Fruit fly (Drosophila melanogaster): Measurements from ENCODE around the gene ssx.

The ssx gene

DNA sequence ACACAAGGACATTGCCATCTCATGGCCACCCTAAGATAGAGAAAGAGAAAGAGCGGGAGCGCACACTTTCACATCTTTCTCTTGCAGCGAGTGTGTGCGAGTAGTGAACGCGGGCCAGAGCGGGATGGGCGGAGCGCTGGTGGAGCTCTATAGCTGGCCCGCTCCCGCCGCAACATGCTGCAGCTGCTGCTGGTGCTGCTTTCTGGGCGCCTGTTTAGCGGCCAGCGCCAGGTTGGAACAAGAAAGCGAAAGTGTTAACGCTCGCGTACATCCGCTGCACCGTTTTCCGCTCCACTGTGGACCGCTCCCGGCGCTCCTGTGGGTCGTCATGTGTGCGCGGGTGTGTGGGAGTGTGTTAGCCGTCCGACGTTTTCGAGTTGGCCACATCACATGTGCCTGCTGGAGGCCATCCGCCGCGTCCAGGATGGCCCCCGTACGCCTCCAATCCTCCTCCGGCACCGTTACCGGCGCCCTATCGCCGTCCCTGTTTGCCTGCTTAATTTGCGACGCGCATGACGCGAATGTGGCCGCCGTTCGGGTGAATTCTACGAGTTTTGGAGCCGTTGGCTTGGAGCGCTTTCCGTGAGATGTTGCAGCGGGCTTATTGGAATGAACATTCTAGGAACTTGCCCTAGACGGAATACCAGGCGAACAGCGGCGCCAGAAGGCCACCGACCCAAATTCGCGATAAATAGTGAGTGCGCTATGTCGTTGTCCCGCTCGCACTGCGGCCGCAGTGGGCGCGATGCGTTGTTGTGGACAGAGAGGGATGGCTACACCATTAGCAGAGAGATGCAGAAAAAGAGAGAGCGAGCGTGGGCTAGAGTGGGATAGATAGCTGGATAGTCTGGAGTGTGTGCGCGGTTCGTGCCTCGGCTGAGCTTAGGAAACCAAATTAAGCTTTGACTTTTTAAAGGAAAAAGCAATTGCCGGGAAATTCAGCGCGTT lies 28.9 kb downstream of the ssx start (continued):
- TF ChIP-seq Dll (GFP tag; IDR thresholded peaks at IDR 0.05; ENCODE audit: partially characterized antibody) (0 out of 4 replicates have a peak, but pooled peaks have one; percentile 27), Lpt (GFP tag; optimal IDR thresholded peaks at IDR 0.05) (no peak), Abd-B (GFP tag; optimal IDR thresholded peaks at IDR 0.05) (no peak), jumu (GFP tag; optimal IDR thresholded peaks at IDR 0.05) (no peak), trh (GFP tag; optimal IDR thresholded peaks at IDR 0.05) (no peak), CG2712 (tag; optimal IDR thresholded peaks at IDR 0.05) (peak; percentile 14), CG8388 (GFP tag; optimal IDR thresholded peaks at IDR 0.05) (no peak), CG13424 (tag; optimal IDR thresholded peaks at IDR 0.05) (no peak), tio (GFP tag; optimal IDR thresholded peaks at IDR 0.05) (no peak), kay (GFP tag; optimal IDR thresholded peaks at IDR 0.05) (no peak), CG6654 (GFP tag; optimal IDR thresholded peaks at IDR 0.05) (no peak), CG18262 (tag; optimal IDR thresholded peaks at IDR 0.05) (peak; percentile 14), CG16863 (GFP tag; optimal IDR thresholded peaks at IDR 0.05) (no peak), ab (GFP tag; optimal IDR thresholded peaks at IDR 0.05) (no peak), ftz-f1 (GFP tag; optimal IDR thresholded peaks at IDR 0.05) (peak; percentile 76), YL-1 (GFP tag; optimal IDR thresholded peaks at IDR 0.05) (peak; percentile 45), CG17328 (GFP tag; IDR thresholded peaks at IDR 0.05) (peak; percentile 13; the same call in 1 of the 2 replicates), Neu2 (GFP tag; optimal IDR thresholded peaks at IDR 0.05; ENCODE audit: borderline replicate concordance) (no peak), CG12104 (GFP tag; optimal IDR thresholded peaks at IDR 0.05) (no peak), sima (GFP tag; optimal IDR thresholded peaks at IDR 0.05) (no peak), mirr (GFP tag; optimal IDR thresholded peaks at IDR 0.05) (no peak), Poxn (GFP tag; IDR thresholded peaks at IDR 0.05) (no peak), run (tag; optimal IDR thresholded peaks at IDR 0.05) (no peak), Med (GFP tag) (peak; percentile 83), pnt (GFP tag; optimal IDR thresholded peaks at IDR 0.05) (no peak)

dm6 chrX:1405012-1405411 lies 34.6 kb downstream of the ssx start:
- TF ChIP-seq run (tag; optimal IDR thresholded peaks at IDR 0.05) (no peak), Sox102F (GFP tag; optimal IDR thresholded peaks at IDR 0.05) (no peak), CTCF (GFP tag; optimal IDR thresholded peaks at IDR 0.05) (peak; percentile 83), CG8944 (GFP tag; optimal IDR thresholded peaks at IDR 0.05) (no peak), CG6254 (GFP tag; optimal IDR thresholded peaks at IDR 0.05) (no peak), cg (GFP tag; optimal IDR thresholded peaks at IDR 0.05) (no peak), CG12942 (GFP tag; optimal IDR thresholded peaks at IDR 0.05) (no peak), onecut (GFP tag; IDR thresholded peaks at IDR 0.05) (peak; percentile 59), CG10274 (GFP tag; optimal IDR thresholded peaks at IDR 0.05) (no peak), en (GFP tag; optimal IDR thresholded peaks at IDR 0.05) (no peak), MESR4 (GFP tag; optimal IDR thresholded peaks at IDR 0.05) (no peak), mld (GFP tag; IDR thresholded peaks at IDR 0.05; ENCODE audit: partially characterized antibody) (no peak), mam (GFP tag; optimal IDR thresholded peaks at IDR 0.05) (no peak), Hr78 (GFP tag; optimal IDR thresholded peaks at IDR 0.05) (no peak), Hey (tag; optimal IDR thresholded peaks at IDR 0.05) (peak; percentile 37), CG16863 (GFP tag; optimal IDR thresholded peaks at IDR 0.05) (no peak), CG11085 (GFP tag; IDR thresholded peaks at IDR 0.05) (no peak)

All from whole organism, embryonic.